Worm (Caenorhabditis elegans): Measurements from ENCODE around the gene poml-1.

DNA sequence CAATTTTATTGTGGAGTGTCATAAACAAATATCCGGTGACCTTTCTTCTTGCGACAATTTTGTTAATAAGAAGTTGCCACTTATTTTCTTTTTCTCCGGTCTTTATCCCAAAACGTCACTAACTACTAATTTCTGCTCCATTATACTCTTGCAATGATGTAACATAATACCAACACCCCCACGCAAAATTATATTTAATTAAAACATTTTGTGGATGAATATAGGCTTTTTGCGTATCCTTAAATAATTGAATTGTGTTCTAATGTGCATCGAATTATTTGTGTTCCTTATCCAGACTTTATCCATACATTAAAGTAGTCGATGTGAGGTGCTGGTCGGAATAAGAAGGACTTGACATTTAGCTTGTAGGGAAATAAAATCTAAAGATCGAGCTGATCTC lies 19.8 kb downstream of the poml-1 start:
- TF ChIP-seq snpc-4 (GFP tag; optimal IDR thresholded peaks at IDR 0.05) (no peak), snpc-4 (tag; optimal IDR thresholded peaks at IDR 0.05) (no peak), cebp-2 (GFP tag; IDR thresholded peaks at IDR 0.05) (no peak), unc-62 (GFP tag; optimal IDR thresholded peaks at IDR 0.05) (no peak), sdz-38 (tag; optimal IDR thresholded peaks at IDR 0.05) (no peak), F10E7.11 (tag; optimal IDR thresholded peaks at IDR 0.05) (no peak), ceh-100 (GFP tag; IDR thresholded peaks at IDR 0.05) (no peak), B0035.1 (tag; optimal IDR thresholded peaks at IDR 0.05) (no peak), ama-1 (optimal IDR thresholded peaks at IDR 0.05) (no peak), ama-1 (GFP tag; optimal IDR thresholded peaks at IDR 0.05) (no peak), pha-4 (tag; optimal IDR thresholded peaks at IDR 0.05) (no peak), ceh-79 (tag; optimal IDR thresholded peaks at IDR 0.05) (no peak), ztf-26 (tag; optimal IDR thresholded peaks at IDR 0.05) (no peak), cebp-1 (GFP tag; IDR thresholded peaks at IDR 0.05) (no peak), cebp-1 (tag; optimal IDR thresholded peaks at IDR 0.05) (no peak), bed-1 (GFP tag; IDR thresholded peaks at IDR 0.05) (no peak)
